Worm (Caenorhabditis elegans) whole organism, mixed stage, embryonic: ENCODE data around the gene skpo-1.

Source experiments
- M03D4.4 ChIP-seq: sonication (generic microtip); optimal IDR thresholded peaks from 2 replicates; lab custom pipeline; 2017; ENCODE audit warnings: mild to moderate bottlenecking, missing genetic modification characterization, missing compliant biosample characterization
- bed-3 ChIP-seq: fragments of 200-800 bp; sonication (Bioruptor generic); optimal IDR thresholded peaks from 3 replicates; lab custom pipeline; 2018; ENCODE audit warnings: mild to moderate bottlenecking, missing genetic modification characterization, moderate library complexity, missing compliant biosample characterization
- blmp-1 ChIP-seq: fragments of 150-350 bp; optimal IDR thresholded peaks from 2 replicates; lab custom pipeline; 2014; ENCODE audit warnings: missing biosample characterization, missing genetic modification characterization
- ceh-43 ChIP-seq: fragments of 200-800 bp; sonication (Bioruptor generic); optimal IDR thresholded peaks from 2 replicates; lab custom pipeline; 2018; ENCODE audit warnings: mild to moderate bottlenecking, missing genetic modification characterization, moderate library complexity, missing compliant biosample characterization
- ceh-83 ChIP-seq: fragments of 200-800 bp; sonication (Bioruptor generic); optimal IDR thresholded peaks from 2 replicates; lab custom pipeline; 2018; ENCODE audit warnings: mild to moderate bottlenecking, missing genetic modification characterization, missing compliant biosample characterization
- ces-1 ChIP-seq: fragments of 150-350 bp; optimal IDR thresholded peaks from 2 replicates; lab custom pipeline; 2014; ENCODE audit warnings: missing biosample characterization, missing genetic modification reagents, missing genetic modification characterization
- cnd-1 ChIP-seq: fragments of 200-800 bp; sonication (Bioruptor generic); optimal IDR thresholded peaks from 2 replicates; lab custom pipeline; 2018; ENCODE audit warnings: mild to moderate bottlenecking, missing genetic modification characterization, missing compliant biosample characterization
- drap-1 ChIP-seq: fragments of 200-800 bp; sonication (Bioruptor generic); optimal IDR thresholded peaks from 3 replicates; lab custom pipeline; 2018; ENCODE audit warnings: mild to moderate bottlenecking, missing genetic modification characterization, missing compliant biosample characterization
- elt-1 ChIP-seq: sonication (generic microtip); optimal IDR thresholded peaks from 2 replicates; lab custom pipeline; 2017; ENCODE audit warnings: missing genetic modification characterization, mild to moderate bottlenecking, missing compliant biosample characterization, antibody characterized with exemption, moderate library complexity, borderline replicate concordance; ENCODE audit not compliant: insufficient read depth
- flh-1 ChIP-seq: fragments of 200-800 bp; sonication (Bioruptor generic); optimal IDR thresholded peaks from 2 replicates; lab custom pipeline; 2018; ENCODE audit warnings: mild to moderate bottlenecking, missing genetic modification characterization, moderate library complexity, missing compliant biosample characterization
- hlh-1 ChIP-seq: fragments of 150-350 bp; optimal IDR thresholded peaks from 2 replicates; lab custom pipeline; 2014; ENCODE audit warnings: missing biosample characterization, missing genetic modification reagents, missing genetic modification characterization
- lin-13 ChIP-seq: fragments of 150-350 bp; optimal IDR thresholded peaks from 2 replicates; lab custom pipeline; 2014; ENCODE audit warnings: missing biosample characterization, missing genetic modification characterization
- lin-32 ChIP-seq: fragments of 200-800 bp; sonication (Bioruptor generic); optimal IDR thresholded peaks from 2 replicates; lab custom pipeline; 2018; ENCODE audit warnings: mild to moderate bottlenecking, missing genetic modification characterization, missing compliant biosample characterization
- lsy-2 ChIP-seq: fragments of 150-350 bp; optimal IDR thresholded peaks from 2 replicates; lab custom pipeline; 2014; ENCODE audit warnings: missing biosample characterization, missing genetic modification characterization
- mab-5 ChIP-seq: fragments of 150-350 bp; optimal IDR thresholded peaks from 2 replicates; lab custom pipeline; 2014; ENCODE audit warnings: missing biosample characterization, missing genetic modification characterization
- mep-1 ChIP-seq: fragments of 150-350 bp; optimal IDR thresholded peaks from 2 replicates; lab custom pipeline; 2017; ENCODE audit warnings: missing biosample characterization, missing genetic modification reagents, missing genetic modification characterization, inconsistent platforms
- mls-2 ChIP-seq: sonication (generic microtip); optimal IDR thresholded peaks from 2 replicates; lab custom pipeline; 2016; ENCODE audit warnings: mild to moderate bottlenecking, missing genetic modification characterization, moderate library complexity, missing compliant biosample characterization
- nhr-12 ChIP-seq: fragments of 150-350 bp; optimal IDR thresholded peaks from 2 replicates; lab custom pipeline; 2014; ENCODE audit warnings: missing biosample characterization, missing genetic modification characterization
- nhr-2 ChIP-seq: fragments of 150-350 bp; optimal IDR thresholded peaks from 2 replicates; lab custom pipeline; 2014; ENCODE audit warnings: missing biosample characterization, missing genetic modification characterization
- nhr-237 ChIP-seq: fragments of 150-350 bp; optimal IDR thresholded peaks from 2 replicates; lab custom pipeline; 2014; ENCODE audit warnings: missing biosample characterization, missing genetic modification characterization
- nhr-28 ChIP-seq: fragments of 150-350 bp; optimal IDR thresholded peaks from 2 replicates; lab custom pipeline; 2014; ENCODE audit warnings: missing biosample characterization, missing genetic modification characterization
- nhr-76 ChIP-seq: sonication (generic microtip); optimal IDR thresholded peaks from 2 replicates; lab custom pipeline; 2017; ENCODE audit warnings: missing biosample characterization, missing genetic modification characterization
- pha-4 ChIP-seq: fragments of 150-350 bp; optimal IDR thresholded peaks from 2 replicates; lab custom pipeline; 2018; ENCODE audit warnings: missing biosample characterization, missing genetic modification reagents, missing genetic modification characterization
- sem-2 ChIP-seq: fragments of 200-800 bp; sonication (Bioruptor generic); optimal IDR thresholded peaks from 2 replicates; lab custom pipeline; 2018; ENCODE audit warnings: mild to moderate bottlenecking, missing genetic modification characterization, missing compliant biosample characterization
- snpc-4 ChIP-seq: fragments of 150-350 bp; optimal IDR thresholded peaks from 2 replicates; lab custom pipeline; 2014; ENCODE audit warnings: missing biosample characterization, missing genetic modification characterization
- sptf-1 ChIP-seq: sonication (generic microtip); optimal IDR thresholded peaks from 2 replicates; lab custom pipeline; 2017; ENCODE audit warnings: mild to moderate bottlenecking, missing genetic modification characterization, moderate library complexity, missing compliant biosample characterization
- tbx-8 ChIP-seq: fragments of 200-800 bp; sonication (Bioruptor generic); optimal IDR thresholded peaks from 2 replicates; lab custom pipeline; 2018; ENCODE audit warnings: mild to moderate bottlenecking, missing genetic modification characterization, moderate library complexity, missing compliant biosample characterization
- unc-120 ChIP-seq: sonication (generic microtip); optimal IDR thresholded peaks from 2 replicates; lab custom pipeline; 2017; ENCODE audit warnings: missing genetic modification characterization, missing compliant biosample characterization; ENCODE audit not compliant: poor library complexity, severe bottlenecking
- unc-39 ChIP-seq: fragments of 150-350 bp; optimal IDR thresholded peaks from 2 replicates; lab custom pipeline; 2014; ENCODE audit warnings: missing biosample characterization, missing genetic modification characterization
- unc-62 ChIP-seq: fragments of 150-350 bp; optimal IDR thresholded peaks from 2 replicates; lab custom pipeline; 2014; ENCODE audit warnings: missing biosample characterization, missing genetic modification reagents, missing genetic modification characterization
- zip-8 ChIP-seq: fragments of 150-350 bp; optimal IDR thresholded peaks from 2 replicates; lab custom pipeline; 2014; ENCODE audit warnings: missing biosample characterization, missing genetic modification characterization
- ztf-11 ChIP-seq: fragments of 150-350 bp; optimal IDR thresholded peaks from 2 replicates; lab custom pipeline; 2014; ENCODE audit warnings: missing biosample characterization, missing genetic modification characterization

The skpo-1 gene

ce11 chrII:8415035-8415434 lies 10.4 kb upstream of the skpo-1 start:
- peak; percentile 33 for TF ChIP-seq elt-1 (tag; lab: Kevin White, UChicago)
- TF ChIP-seq cnd-1 (tag; lab: Kevin White, UChicago), result peak; percentile 79
- TF ChIP-seq ztf-11 (tag; lab: Kevin White, UChicago), result no peak
- peak; percentile 97 for TF ChIP-seq zip-8 (tag; lab: Kevin White, UChicago)
- peak; percentile 93 for TF ChIP-seq nhr-2 (tag; lab: Kevin White, UChicago)

ce11 chrII:8412935-8413334 lies 8.3 kb upstream of the skpo-1 start:
- TF ChIP-seq drap-1, result no peak
- TF ChIP-seq nhr-237 (tag; lab: Kevin White, UChicago), result no peak
- no peak for TF ChIP-seq unc-62 (GFP tag; lab: Kevin White, UChicago)
- no peak for TF ChIP-seq lsy-2
- TF ChIP-seq pha-4 (tag; lab: Kevin White, UChicago), result no peak
- no peak for TF ChIP-seq flh-1
- no peak for TF ChIP-seq sem-2
- no peak for TF ChIP-seq snpc-4 (tag; lab: Kevin White, UChicago)
- TF ChIP-seq unc-120 (tag; lab: Kevin White, UChicago), result no peak
- TF ChIP-seq hlh-1 (tag; lab: Kevin White, UChicago), result no peak
- no peak for TF ChIP-seq lin-13 (tag; lab: Kevin White, UChicago)
- no peak for TF ChIP-seq unc-39 (tag; lab: Kevin White, UChicago)
- TF ChIP-seq sptf-1 (tag; lab: Kevin White, UChicago), result no peak
- TF ChIP-seq ceh-83 (GFP tag; lab: Kevin White, UChicago), result no peak
- no peak for TF ChIP-seq mab-5
- TF ChIP-seq M03D4.4 (tag; lab: Kevin White, UChicago), result no peak

ce11 chrII:8412061-8412721 lies 7.5 kb upstream of the skpo-1 start, which contains the start of gene efl-3:
Gene efl-3, plus strand, starts transcription at chrII:8412671.
- TF ChIP-seq lsy-2 (no peak), ceh-83 (GFP tag; lab: Kevin White, UChicago) (no peak), nhr-28 (tag; lab: Kevin White, UChicago) (no peak), nhr-2 (tag; lab: Kevin White, UChicago) (peak; percentile 86), cnd-1 (tag; lab: Kevin White, UChicago) (peak; percentile 70), lin-32 (GFP tag; lab: Kevin White, UChicago) (no peak), mls-2 (tag; lab: Kevin White, UChicago) (peak; percentile 41), ceh-43 (GFP tag; lab: Kevin White, UChicago) (no peak), hlh-1 (tag; lab: Kevin White, UChicago) (peak; percentile 19), ces-1 (GFP tag; lab: Kevin White, UChicago) (no peak), nhr-76 (no peak), mep-1 (tag; lab: Kevin White, UChicago) (peak; percentile 31), nhr-12 (tag; lab: Kevin White, UChicago) (no peak), blmp-1 (tag; lab: Kevin White, UChicago) (no peak), lin-13 (tag; lab: Kevin White, UChicago) (peak; percentile 20), sptf-1 (tag; lab: Kevin White, UChicago) (peak; percentile 51), mab-5 (no peak)

- TF ChIP-seq zip-8 (tag; lab: Kevin White, UChicago), result peak; percentile 77
- TF ChIP-seq blmp-1 (tag; lab: Kevin White, UChicago), result peak; percentile 7
- no peak for TF ChIP-seq lin-32 (GFP tag; lab: Kevin White, UChicago)
- no peak for TF ChIP-seq mab-5
- peak; percentile 84 for TF ChIP-seq elt-1 (tag; lab: Kevin White, UChicago)
- no peak for TF ChIP-seq mep-1 (tag; lab: Kevin White, UChicago)
- TF ChIP-seq nhr-237 (tag; lab: Kevin White, UChicago), result no peak
- no peak for TF ChIP-seq lsy-2
- TF ChIP-seq, all 35 proteins: peak for 3
Measured at ce11 chrII:8411002-8411401, 6.4 kb upstream of the skpo-1 start.

DNA sequence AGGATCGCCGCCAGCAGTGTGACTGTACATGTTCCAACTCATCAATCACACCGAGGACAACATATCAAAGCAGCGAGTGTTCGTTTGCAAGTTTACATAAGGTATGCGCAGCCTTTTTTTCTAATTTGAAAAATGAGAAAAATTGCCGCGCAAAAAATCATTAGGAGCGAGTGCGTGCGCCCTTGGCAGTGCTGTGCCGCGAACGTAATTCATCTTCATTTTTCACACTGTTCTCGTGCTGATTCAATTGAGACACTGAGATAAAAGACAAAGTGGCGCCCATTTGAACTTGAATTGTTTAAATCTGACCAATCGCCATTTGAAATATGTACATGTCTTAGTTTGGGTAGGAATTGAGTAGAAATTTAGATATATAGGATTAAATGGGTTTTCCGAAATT lies 4.9 kb upstream of the skpo-1 start:
- no peak for TF ChIP-seq nhr-12 (tag; lab: Kevin White, UChicago)
- TF ChIP-seq mls-2 (tag; lab: Kevin White, UChicago), result no peak
- TF ChIP-seq lin-13 (tag; lab: Kevin White, UChicago), result no peak
- no peak for TF ChIP-seq blmp-1 (tag; lab: Kevin White, UChicago)
- TF ChIP-seq snpc-4 (tag; lab: Kevin White, UChicago), result no peak
- TF ChIP-seq mep-1 (tag; lab: Kevin White, UChicago), result no peak
- TF ChIP-seq tbx-8, result no peak
- TF ChIP-seq lin-32 (GFP tag; lab: Kevin White, UChicago), result no peak
- TF ChIP-seq unc-39 (tag; lab: Kevin White, UChicago), result no peak
- TF ChIP-seq lsy-2, result no peak
- TF ChIP-seq cnd-1 (tag; lab: Kevin White, UChicago), result no peak
- no peak for TF ChIP-seq bed-3 (GFP tag; lab: Kevin White, UChicago)
- no peak for TF ChIP-seq zip-8 (tag; lab: Kevin White, UChicago)
